Fruit fly (Drosophila melanogaster): ENCODE measurements around the gene CG43731.

- TF ChIP-seq Ets96B (tag; optimal IDR thresholded peaks at IDR 0.05) (no peak), CG11294 (GFP tag; IDR thresholded peaks at IDR 0.05) (no peak), Sox14 (GFP tag; optimal IDR thresholded peaks at IDR 0.05) (no peak), spab (GFP tag; optimal IDR thresholded peaks at IDR 0.05) (no peak), Smox (GFP tag; optimal IDR thresholded peaks at IDR 0.05) (no peak), OdsH (GFP tag; optimal IDR thresholded peaks at IDR 0.05) (no peak), fd85E (GFP tag; optimal IDR thresholded peaks at IDR 0.05) (no peak), eg (GFP tag; IDR thresholded peaks at IDR 0.05) (no peak), Eip93F (GFP tag; optimal IDR thresholded peaks at IDR 0.05) (no peak), Sox15 (GFP tag; optimal IDR thresholded peaks at IDR 0.05) (no peak), CG11902 (GFP tag; optimal IDR thresholded peaks at IDR 0.05) (no peak), Sox102F (GFP tag; optimal IDR thresholded peaks at IDR 0.05) (no peak), CG6276 (GFP tag; optimal IDR thresholded peaks at IDR 0.05) (no peak)
Measured at dm6 chr2L:19079742-19080141, 22.1 kb upstream of the CG43731 start.
